Worm (Caenorhabditis elegans) whole organism, L2 larva: ENCODE data around the gene gtl-1.
A peak's percentile ranks its signal among the peaks of the same experiment; 100 is the strongest.
"Not testable (repeated sequence)": the region's sequence is repeated elsewhere in the genome, so short reads cannot be mapped to it uniquely, and the experiment has no call there.

Experiments used
- F13H6.1 ChIP-seq: sonication (generic microtip); optimal IDR thresholded peaks from 2 replicates; lab custom pipeline; 2016; ENCODE audit warnings: missing genetic modification characterization, missing compliant biosample characterization
- R02D3.7 ChIP-seq: fragments of 150-350 bp; optimal IDR thresholded peaks from 2 replicates; lab custom pipeline; 2014; ENCODE audit warnings: missing biosample characterization, missing genetic modification characterization
- ZK546.5 ChIP-seq: sonication (generic microtip); optimal IDR thresholded peaks from 2 replicates; lab custom pipeline; 2017; ENCODE audit warnings: missing biosample characterization, missing genetic modification characterization
- alr-1 ChIP-seq: fragments of 150-350 bp; optimal IDR thresholded peaks from 2 replicates; lab custom pipeline; 2014; ENCODE audit warnings: missing biosample characterization, missing genetic modification characterization
- aly-2 ChIP-seq: fragments of 150-350 bp; optimal IDR thresholded peaks from 2 replicates; lab custom pipeline; 2014; ENCODE audit warnings: missing biosample characterization, missing genetic modification characterization
- blmp-1 ChIP-seq: sonication (generic microtip); optimal IDR thresholded peaks from 2 replicates; lab custom pipeline; 2017; ENCODE audit warnings: missing genetic modification characterization, mild to moderate bottlenecking, missing compliant biosample characterization, antibody characterized with exemption, moderate library complexity; ENCODE audit not compliant: insufficient read depth
- ceh-16 ChIP-seq: fragments of 150-350 bp; optimal IDR thresholded peaks from 2 replicates; lab custom pipeline; 2014; ENCODE audit warnings: missing biosample characterization, missing genetic modification characterization
- ceh-82 ChIP-seq: fragments of 150-350 bp; optimal IDR thresholded peaks from 2 replicates; lab custom pipeline; 2014; ENCODE audit warnings: missing biosample characterization, missing genetic modification characterization
- dmd-4 ChIP-seq: sonication (generic microtip); optimal IDR thresholded peaks from 2 replicates; lab custom pipeline; 2017; ENCODE audit warnings: missing biosample characterization, missing genetic modification characterization
- egl-27 ChIP-seq: sonication (generic microtip); optimal IDR thresholded peaks from 3 replicates; lab custom pipeline; 2017; ENCODE audit warnings: missing biosample characterization, missing genetic modification reagents, missing genetic modification characterization
- elt-1 ChIP-seq: fragments of 150-350 bp; optimal IDR thresholded peaks from 2 replicates; lab custom pipeline; 2014; ENCODE audit warnings: missing biosample characterization, missing genetic modification characterization
- elt-3 ChIP-seq: sonication (generic microtip); optimal IDR thresholded peaks from 2 replicates; lab custom pipeline; 2017; ENCODE audit warnings: missing biosample characterization, missing genetic modification characterization
- gmeb-1 ChIP-seq: fragments of 150-350 bp; optimal IDR thresholded peaks from 2 replicates; lab custom pipeline; 2014; ENCODE audit warnings: missing biosample characterization, missing genetic modification characterization
- lin-11 ChIP-seq: fragments of 150-350 bp; sonication (generic microtip); optimal IDR thresholded peaks from 2 replicates; lab custom pipeline; 2014; ENCODE audit warnings: missing biosample characterization, missing genetic modification characterization, inconsistent platforms, mixed read lengths
- lin-13 ChIP-seq: fragments of 150-350 bp; optimal IDR thresholded peaks from 2 replicates; lab custom pipeline; 2014; ENCODE audit warnings: missing biosample characterization, missing genetic modification reagents, missing genetic modification characterization
- lin-39 ChIP-seq: fragments of 150-350 bp; optimal IDR thresholded peaks from 2 replicates; lab custom pipeline; 2014; ENCODE audit warnings: missing biosample characterization, missing genetic modification reagents, missing genetic modification characterization
- lsy-2 ChIP-seq, 2 experiments: fragments of 150-350 bp in 1 of 2; sonication (generic microtip) in 1 of 2; optimal IDR thresholded peaks; 2 replicates each; lab custom pipeline; 2014 to 2017; ENCODE audit warnings: missing biosample characterization in 2 of 2, missing genetic modification characterization in 2 of 2
- mab-5 ChIP-seq: fragments of 150-350 bp; optimal IDR thresholded peaks from 2 replicates; lab custom pipeline; 2014; ENCODE audit warnings: missing biosample characterization, missing genetic modification characterization
- mbf-1 ChIP-seq: sonication (generic microtip); optimal IDR thresholded peaks from 2 replicates; lab custom pipeline; 2017; ENCODE audit warnings: missing biosample characterization, missing genetic modification characterization
- mdl-1 ChIP-seq, 2 experiments: fragments of 150-350 bp in 1 of 2; sonication (generic microtip) in 1 of 2; optimal IDR thresholded peaks; 2 replicates each; lab custom pipeline; 2017; ENCODE audit warnings: missing biosample characterization in 2 of 2, missing genetic modification characterization in 2 of 2
- nhr-11 ChIP-seq: fragments of 150-350 bp; optimal IDR thresholded peaks from 2 replicates; lab custom pipeline; 2014; ENCODE audit warnings: missing biosample characterization, missing genetic modification characterization
- nhr-12 ChIP-seq: fragments of 150-350 bp; optimal IDR thresholded peaks from 2 replicates; lab custom pipeline; 2014; ENCODE audit warnings: missing biosample characterization, missing genetic modification characterization
- nhr-129 ChIP-seq: fragments of 150-350 bp; optimal IDR thresholded peaks from 2 replicates; lab custom pipeline; 2014; ENCODE audit warnings: missing biosample characterization, missing genetic modification characterization
- nhr-23 ChIP-seq: fragments of 150-350 bp; optimal IDR thresholded peaks from 2 replicates; lab custom pipeline; 2014; ENCODE audit warnings: missing biosample characterization, missing genetic modification reagents, missing genetic modification characterization
- nhr-237 ChIP-seq: fragments of 150-350 bp; optimal IDR thresholded peaks from 2 replicates; lab custom pipeline; 2014; ENCODE audit warnings: missing biosample characterization, missing genetic modification characterization
- nhr-25 ChIP-seq: fragments of 150-350 bp; sonication (generic microtip); optimal IDR thresholded peaks from 3 replicates; lab custom pipeline; 2014; ENCODE audit warnings: missing biosample characterization, missing genetic modification characterization
- peb-1 ChIP-seq: fragments of 150-350 bp; optimal IDR thresholded peaks from 2 replicates; lab custom pipeline; 2014; ENCODE audit warnings: missing biosample characterization, missing genetic modification characterization
- sem-4 ChIP-seq: fragments of 150-350 bp; optimal IDR thresholded peaks from 2 replicates; lab custom pipeline; 2014; ENCODE audit warnings: missing biosample characterization, missing genetic modification reagents, missing genetic modification characterization
- skn-1 ChIP-seq: sonication (generic microtip); optimal IDR thresholded peaks from 2 replicates; lab custom pipeline; 2017; ENCODE audit warnings: missing biosample characterization, missing genetic modification characterization
- sma-9 ChIP-seq, 2 experiments: fragments of 150-350 bp in 1 of 2; sonication (generic microtip) in 1 of 2; optimal IDR thresholded peaks; 2 replicates each; lab custom pipeline; 2014 to 2016; ENCODE audit warnings: missing genetic modification characterization in 2 of 2, mild to moderate bottlenecking in 1 of 2, missing biosample characterization in 1 of 2, missing compliant biosample characterization in 1 of 2, missing genetic modification reagents in 1 of 2, moderate library complexity in 1 of 2
- unc-39 ChIP-seq: fragments of 150-350 bp; optimal IDR thresholded peaks from 2 replicates; lab custom pipeline; 2014; ENCODE audit warnings: missing biosample characterization, missing genetic modification characterization
- unc-55 ChIP-seq: fragments of 150-350 bp; sonication (generic microtip); optimal IDR thresholded peaks from 3 replicates; lab custom pipeline; 2014; ENCODE audit warnings: missing biosample characterization, missing genetic modification reagents, missing genetic modification characterization
- zag-1 ChIP-seq: fragments of 150-350 bp; optimal IDR thresholded peaks from 2 replicates; lab custom pipeline; 2014; ENCODE audit warnings: missing biosample characterization, missing genetic modification characterization
- ztf-11 ChIP-seq: sonication (generic microtip); optimal IDR thresholded peaks from 2 replicates; lab custom pipeline; 2017; ENCODE audit warnings: missing biosample characterization, missing genetic modification characterization
- ztf-4 ChIP-seq: fragments of 150-350 bp; optimal IDR thresholded peaks from 2 replicates; lab custom pipeline; 2014; ENCODE audit warnings: missing biosample characterization, missing genetic modification characterization

gtl-1 gene

DNA sequence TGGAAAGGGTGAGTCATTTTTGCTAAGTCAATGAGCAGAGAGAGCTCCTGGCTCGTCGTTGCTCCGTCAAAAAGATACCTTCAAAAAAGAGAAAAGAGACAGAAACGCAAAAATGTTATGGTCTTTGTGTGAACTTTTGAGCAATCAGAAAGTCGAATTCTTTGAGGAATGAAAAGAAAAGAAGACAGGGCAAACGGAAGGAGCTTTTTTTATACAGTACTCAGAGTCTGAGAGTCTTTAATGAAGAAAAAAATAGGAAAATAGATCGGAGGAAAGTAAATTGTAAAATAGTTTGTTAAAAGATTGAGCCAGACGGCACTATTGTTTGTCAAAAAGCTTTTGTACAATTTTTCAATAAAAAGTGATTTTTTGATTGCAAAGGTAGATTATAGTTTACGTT, 10.1 kb upstream of the gtl-1 start:
- TF ChIP-seq F13H6.1 (tag; lab: Kevin White, UChicago) = peak; percentile 57
- no peak for TF ChIP-seq nhr-25 (tag; lab: Kevin White, UChicago)

ce11 chrIV:11266090-11266489, 6.8 kb upstream of the gtl-1 start, which contains the start of gene col-127:
Gene col-127, minus strand, starts transcription at chrIV:11266190.
- TF ChIP-seq ztf-4 (tag; lab: Kevin White, UChicago) (no peak), elt-1 (tag; lab: Kevin White, UChicago) (no peak), mab-5 (tag; lab: Kevin White, UChicago) (no peak), unc-55 (GFP tag; lab: Kevin White, UChicago) (no peak), skn-1 (no peak), sma-9 (GFP tag; optimal IDR thresholded peaks at IDR 0.05; lab: Kevin White, UChicago) (no peak), sma-9 (tag; optimal IDR thresholded peaks at IDR 0.05; lab: Kevin White, UChicago) (no peak), blmp-1 (tag; lab: Kevin White, UChicago) (no peak), elt-3 (tag; lab: Kevin White, UChicago) (no peak), nhr-237 (tag; lab: Kevin White, UChicago) (no peak), zag-1 (no peak), ceh-82 (tag; lab: Kevin White, UChicago) (no peak), ZK546.5 (tag; lab: Kevin White, UChicago) (no peak), ztf-11 (tag; lab: Kevin White, UChicago) (no peak), ceh-16 (tag; lab: Kevin White, UChicago) (no peak), R02D3.7 (no peak), lin-39 (no peak), lin-13 (GFP tag; lab: Kevin White, UChicago) (no peak), dmd-4 (tag; lab: Kevin White, UChicago) (no peak), mbf-1 (tag; lab: Kevin White, UChicago) (no peak)

DNA sequence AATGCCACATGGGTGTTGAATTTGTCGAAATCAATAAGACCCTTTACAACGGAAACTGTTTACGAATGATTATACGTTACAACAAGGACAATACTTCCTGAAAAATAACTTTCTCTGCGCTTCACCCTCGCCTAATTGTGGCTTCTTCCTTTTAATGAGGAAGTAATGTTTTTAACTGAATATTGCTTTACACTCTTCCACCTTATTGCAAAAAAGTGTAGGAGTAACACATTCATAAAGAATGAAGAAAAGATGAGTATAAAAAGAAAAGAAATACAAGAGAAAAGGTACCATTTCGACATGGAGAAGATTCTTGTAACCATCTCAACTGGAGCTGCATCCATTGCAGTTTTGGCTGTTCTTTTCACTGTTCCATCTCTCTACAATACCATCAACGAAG, 3.8 kb upstream of the gtl-1 start, which contains the start of gene col-126:
TSS of gene col-126 (plus strand) at position 301 of the 400 bp plus-strand sequence.
- not testable (repeated sequence) for TF ChIP-seq sem-4 (tag; lab: Kevin White, UChicago); elt-3 (tag; lab: Kevin White, UChicago); lin-11

ce11 chrIV:11261535-11261934, 2.2 kb upstream of the gtl-1 start, which contains the start of gene F54D1.1:
Gene F54D1.1, plus strand, starts transcription at chrIV:11261835.
- no peak for TF ChIP-seq lsy-2 (tag; optimal IDR thresholded peaks at IDR 0.05; lab: Kevin White, UChicago)
- no peak for TF ChIP-seq alr-1 (tag; lab: Kevin White, UChicago)
- TF ChIP-seq peb-1 (tag; lab: Kevin White, UChicago) = no peak
- no peak for TF ChIP-seq ceh-82 (tag; lab: Kevin White, UChicago)
- no peak for TF ChIP-seq mdl-1 (tag; optimal IDR thresholded peaks at IDR 0.05; lab: Kevin White, UChicago)
- no peak for TF ChIP-seq unc-39
- TF ChIP-seq nhr-23 = no peak
- no peak for TF ChIP-seq elt-1 (tag; lab: Kevin White, UChicago)
- TF ChIP-seq unc-55 (GFP tag; lab: Kevin White, UChicago) = no peak
- no peak for TF ChIP-seq nhr-129 (tag; lab: Kevin White, UChicago)
- TF ChIP-seq aly-2 (tag; lab: Kevin White, UChicago) = no peak
- no peak for TF ChIP-seq nhr-12 (tag; lab: Kevin White, UChicago)
- TF ChIP-seq nhr-11 (tag; lab: Kevin White, UChicago) = no peak
- no peak for TF ChIP-seq mbf-1 (tag; lab: Kevin White, UChicago)
- no peak for TF ChIP-seq gmeb-1 (tag; lab: Kevin White, UChicago)
- TF ChIP-seq egl-27 (tag; lab: Kevin White, UChicago) = no peak
- TF ChIP-seq ztf-11 (tag; lab: Kevin White, UChicago) = no peak
- TF ChIP-seq lin-13 (GFP tag; lab: Kevin White, UChicago) = no peak
